Fruit fly (Drosophila melanogaster): Measurements from ENCODE around the gene unc-4.

The unc-4 gene

dm6 chrX:17819635-17820139 is 51.3 kb downstream of the unc-4 start, which contains the start of gene CG12986:
TSS of gene CG12986 (minus strand) at chrX:17819685.
- TF ChIP-seq Crg-1 (GFP tag; optimal IDR thresholded peaks at IDR 0.05) (no peak), CG7101 (tag; optimal IDR thresholded peaks at IDR 0.05) (no peak), pad (GFP tag; optimal IDR thresholded peaks at IDR 0.05) (no peak), CG14711 (tag; optimal IDR thresholded peaks at IDR 0.05) (no peak), CG1620 (GFP tag; optimal IDR thresholded peaks at IDR 0.05) (no peak), kay (GFP tag; ENCODE audit: borderline replicate concordance) (no peak), Clk (GFP tag; optimal IDR thresholded peaks at IDR 0.05) (no peak), ovo (GFP tag; optimal IDR thresholded peaks at IDR 0.05) (no peak), Mnt (GFP tag; optimal IDR thresholded peaks at IDR 0.05) (no peak), CG11617 (GFP tag; optimal IDR thresholded peaks at IDR 0.05) (no peak), bab1 (GFP tag; optimal IDR thresholded peaks at IDR 0.05) (no peak), Hr96 (GFP tag; optimal IDR thresholded peaks at IDR 0.05) (no peak), cnc (optimal IDR thresholded peaks at IDR 0.05) (no peak)

- peak; percentile 28 for TF ChIP-seq bab1 (GFP tag; optimal IDR thresholded peaks at IDR 0.05)
- TF ChIP-seq pad (GFP tag; optimal IDR thresholded peaks at IDR 0.05): peak; percentile 33
- peak; percentile 93 for TF ChIP-seq tj (GFP tag; optimal IDR thresholded peaks at IDR 0.05)
- TF ChIP-seq Hr96 (GFP tag; optimal IDR thresholded peaks at IDR 0.05): no peak
- TF ChIP-seq Mnt (GFP tag; optimal IDR thresholded peaks at IDR 0.05): peak; percentile 10
- peak; percentile 20 for TF ChIP-seq CG14711 (tag; optimal IDR thresholded peaks at IDR 0.05)
- TF ChIP-seq kay (GFP tag; ENCODE audit: borderline replicate concordance): no peak
- peak; percentile 75 for TF ChIP-seq CG1620 (GFP tag; optimal IDR thresholded peaks at IDR 0.05)
- peak; percentile 31 for TF ChIP-seq CG7101 (tag; optimal IDR thresholded peaks at IDR 0.05)
Measured at dm6 chrX:17820252-17820651, 51.9 kb downstream of the unc-4 start.

dm6 chrX:17821466-17821865 is 53.1 kb downstream of the unc-4 start:
- TF ChIP-seq ovo (GFP tag; optimal IDR thresholded peaks at IDR 0.05): no peak
- no peak for TF ChIP-seq Hr96 (GFP tag; optimal IDR thresholded peaks at IDR 0.05)
- TF ChIP-seq CG7045 (GFP tag; optimal IDR thresholded peaks at IDR 0.05): no peak
- TF ChIP-seq cic (GFP tag; optimal IDR thresholded peaks at IDR 0.05): no peak
- TF ChIP-seq toe (GFP tag; optimal IDR thresholded peaks at IDR 0.05): no peak
- TF ChIP-seq CG14711 (tag; optimal IDR thresholded peaks at IDR 0.05): no peak
- no peak for TF ChIP-seq CG5204 (GFP tag; optimal IDR thresholded peaks at IDR 0.05)
- no peak for TF ChIP-seq pad (GFP tag; optimal IDR thresholded peaks at IDR 0.05)
- TF ChIP-seq Mnt (GFP tag; optimal IDR thresholded peaks at IDR 0.05): no peak
- no peak for TF ChIP-seq CG11617 (GFP tag; optimal IDR thresholded peaks at IDR 0.05)
- TF ChIP-seq CG1620 (GFP tag; optimal IDR thresholded peaks at IDR 0.05): no peak
- TF ChIP-seq CG7101 (tag; optimal IDR thresholded peaks at IDR 0.05): no peak
- TF ChIP-seq CG12768 (GFP tag; optimal IDR thresholded peaks at IDR 0.05): no peak
- no peak for TF ChIP-seq Clk (GFP tag; optimal IDR thresholded peaks at IDR 0.05)
- no peak for TF ChIP-seq cnc (optimal IDR thresholded peaks at IDR 0.05)

dm6 chrX:17826807-17827703 is 58.7 kb downstream of the unc-4 start, which contains the start of gene Socs16D:
TSS of gene Socs16D (minus strand) at chrX:17827564.
- peak; percentile 36 for TF ChIP-seq Hr96 (GFP tag; optimal IDR thresholded peaks at IDR 0.05)
- TF ChIP-seq CG12768 (GFP tag; optimal IDR thresholded peaks at IDR 0.05): peak; percentile 25
- peak; percentile 80 for TF ChIP-seq bab1 (GFP tag; optimal IDR thresholded peaks at IDR 0.05)
- no peak for TF ChIP-seq CG5204 (GFP tag; optimal IDR thresholded peaks at IDR 0.05)
- peak; percentile 33 for TF ChIP-seq toe (GFP tag; optimal IDR thresholded peaks at IDR 0.05)
- peak; percentile 3 for TF ChIP-seq CG11617 (GFP tag; optimal IDR thresholded peaks at IDR 0.05)
- TF ChIP-seq Crg-1 (GFP tag; optimal IDR thresholded peaks at IDR 0.05): peak; percentile 56
- TF ChIP-seq Mnt (GFP tag; optimal IDR thresholded peaks at IDR 0.05): peak; percentile 44
- peak; percentile 64 for TF ChIP-seq ovo (GFP tag; optimal IDR thresholded peaks at IDR 0.05)
- peak; percentile 65 for TF ChIP-seq tj (GFP tag; optimal IDR thresholded peaks at IDR 0.05)
- TF ChIP-seq CG7101 (tag; optimal IDR thresholded peaks at IDR 0.05): peak; percentile 43
- TF ChIP-seq kay (GFP tag; ENCODE audit: borderline replicate concordance): no peak
- TF ChIP-seq CG7045 (GFP tag; optimal IDR thresholded peaks at IDR 0.05): no peak
- TF ChIP-seq cnc (optimal IDR thresholded peaks at IDR 0.05): no peak
- TF ChIP-seq CG33017 (tag; optimal IDR thresholded peaks at IDR 0.05): no peak
- peak; percentile 45 for TF ChIP-seq pad (GFP tag; optimal IDR thresholded peaks at IDR 0.05)
- TF ChIP-seq cic (GFP tag; optimal IDR thresholded peaks at IDR 0.05): peak; percentile 90
- TF ChIP-seq Clk (GFP tag; optimal IDR thresholded peaks at IDR 0.05): no peak
- TF ChIP-seq CG1620 (GFP tag; optimal IDR thresholded peaks at IDR 0.05): peak; percentile 77
- peak; percentile 24 for TF ChIP-seq CG14711 (tag; optimal IDR thresholded peaks at IDR 0.05)

All from whole organism, adult.